Worm (Caenorhabditis elegans) whole organism, early embryonic: ENCODE results near the gene gst-27.

Experiments
- F13C5.2 ChIP-seq: sonication (generic microtip); optimal IDR thresholded peaks from 2 replicates; lab custom pipeline; 2017; ENCODE audit warnings: mild to moderate bottlenecking, missing genetic modification characterization, inconsistent platforms, missing compliant biosample characterization
- ama-1 ChIP-seq: fragments of 150-350 bp; optimal IDR thresholded peaks from 2 replicates; lab custom pipeline; 2014
- ceh-36 ChIP-seq: sonication (generic microtip); optimal IDR thresholded peaks from 2 replicates; lab custom pipeline; 2016; ENCODE audit warnings: missing genetic modification characterization, inconsistent platforms, missing compliant biosample characterization
- ets-7 ChIP-seq: sonication (generic microtip); optimal IDR thresholded peaks from 2 replicates; lab custom pipeline; 2016; ENCODE audit warnings: missing genotype, missing genetic modification characterization, missing compliant biosample characterization
- hnd-1 ChIP-seq: sonication (generic microtip); optimal IDR thresholded peaks from 2 replicates; lab custom pipeline; 2016; ENCODE audit warnings: missing genetic modification characterization, missing compliant biosample characterization
- pes-1 ChIP-seq: fragments of 200-800 bp; sonication (Bioruptor generic); IDR thresholded peaks from 2 replicates; pipeline ENCODE4 v1.3.6; 2022; ENCODE audit warnings: missing genetic modification reagents, missing genetic modification characterization, missing compliant biosample characterization
- sea-1 ChIP-seq: fragments of 200-800 bp; sonication (Bioruptor generic); conservative IDR thresholded peaks from 2 replicates; pipeline ENCODE4 v1.3.6; 2022; ENCODE audit warnings: missing genetic modification characterization, missing compliant biosample characterization

DNA sequence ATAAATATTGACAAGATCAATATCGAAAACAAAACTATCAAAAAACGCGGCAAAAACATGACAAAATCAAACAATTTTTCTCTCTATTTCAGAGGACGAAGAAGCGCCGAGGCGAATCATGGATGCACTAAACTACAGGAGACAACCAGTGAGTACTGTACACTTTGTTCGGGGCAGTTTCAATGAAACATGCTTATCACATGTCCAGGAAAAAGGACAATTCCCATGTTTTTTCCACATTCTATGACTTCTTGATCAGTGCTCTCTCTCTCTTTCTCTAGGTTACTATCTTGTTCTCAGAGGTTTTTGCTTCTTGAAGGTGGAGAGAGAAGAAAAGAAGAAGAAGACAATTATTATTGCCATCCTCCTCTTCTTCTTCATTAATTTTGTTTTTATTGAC is 32.0 kb upstream of the gst-27 start:
- no peak for TF ChIP-seq ets-7 (tag; lab: Kevin White, UChicago)
- TF ChIP-seq ceh-36, result no peak
- TF ChIP-seq F13C5.2 (tag; lab: Kevin White, UChicago), result no peak
- TF ChIP-seq pes-1, result no peak
- TF ChIP-seq sea-1 (GFP tag; lab: Robert Waterston, UW), result no peak
- TF ChIP-seq ama-1 (lab: Kevin White, UChicago), result no peak
- TF ChIP-seq hnd-1, result no peak
